Worm (Caenorhabditis elegans): ENCODE data around the gene rcat-1.

DNA sequence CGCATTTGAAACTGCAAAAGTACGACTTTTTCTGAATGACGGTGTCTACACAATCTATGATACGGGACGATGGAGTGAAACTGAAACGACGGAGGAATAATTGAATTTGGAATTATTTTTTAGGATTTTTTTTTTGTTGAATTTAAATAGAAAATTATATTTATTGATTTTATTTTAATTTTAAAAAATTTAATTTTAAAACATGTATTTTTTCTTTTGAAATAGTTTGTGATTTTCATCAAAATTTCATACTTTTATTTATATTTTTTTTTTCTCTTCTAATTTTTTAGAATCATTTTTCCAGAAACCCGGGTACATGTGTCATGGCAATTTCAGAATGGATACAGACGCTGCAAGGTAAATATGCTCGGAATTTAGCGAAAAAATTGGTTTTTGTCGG is 47.3 kb downstream of the rcat-1 start, which contains the start of gene Y38C1AA.1:
- TF ChIP-seq skn-1 (tag; optimal IDR thresholded peaks at IDR 0.05): no peak
- TF ChIP-seq nhr-25 (tag; optimal IDR thresholded peaks at IDR 0.05): no peak
- TF ChIP-seq nhr-77 (tag; optimal IDR thresholded peaks at IDR 0.05): no peak
- TF ChIP-seq unc-62 (GFP tag; optimal IDR thresholded peaks at IDR 0.05): no peak
- no peak for TF ChIP-seq hmg-11 (tag; optimal IDR thresholded peaks at IDR 0.05)
- no peak for TF ChIP-seq aly-2 (tag; optimal IDR thresholded peaks at IDR 0.05)
